Fruit fly (Drosophila melanogaster) Kc167 (cell line): ENCODE data around the gene Ptx1.

Experiments used
- Myc ChIP-seq: fragments of >200 bp; optimal IDR thresholded peaks from 2 replicates; lab custom pipeline; 2017; ENCODE audit warnings: missing external identifiers
- Sin3A ChIP-seq: fragments of >200 bp; optimal IDR thresholded peaks from 2 replicates; lab custom pipeline; 2018; ENCODE audit warnings: missing external identifiers
- h ChIP-seq: fragments of >200 bp; optimal IDR thresholded peaks from 3 replicates; lab custom pipeline; 2018; ENCODE audit warnings: missing external identifiers
- insv ChIP-seq: fragments of >200 bp; optimal IDR thresholded peaks from 3 replicates; lab custom pipeline; 2018; ENCODE audit warnings: missing external identifiers
- psq ChIP-seq: fragments of >200 bp; optimal IDR thresholded peaks from 2 replicates; lab custom pipeline; 2017; ENCODE audit warnings: missing external identifiers
- ttk ChIP-seq: sonication (Bioruptor generic); optimal IDR thresholded peaks from 2 replicates; lab custom pipeline; 2017; ENCODE audit warnings: missing external identifiers

Gene Ptx1

dm6 chr3R:30880024-30880423, 32.5 kb upstream of the Ptx1 start:
- TF ChIP-seq psq (lab: Kevin White, UChicago) (no peak), ttk (lab: Kevin White, UChicago) (no peak), insv (lab: Kevin White, UChicago) (no peak), Sin3A (lab: Kevin White, UChicago) (no peak), h (lab: Kevin White, UChicago) (no peak), Myc (no peak)

- TF ChIP-seq insv (lab: Kevin White, UChicago) (no peak), h (lab: Kevin White, UChicago) (no peak), Myc (no peak), ttk (lab: Kevin White, UChicago) (no peak), Sin3A (lab: Kevin White, UChicago) (no peak), psq (lab: Kevin White, UChicago) (no peak)
Observed at dm6 chr3R:30880894-30881293, 31.7 kb upstream of the Ptx1 start, which contains the start of gene CG12071. Gene CG12071 (minus strand): TSS chr3R:30881027.

- TF ChIP-seq ttk (lab: Kevin White, UChicago): no peak
Observed at dm6 chr3R:30883403-30883802, 29.2 kb upstream of the Ptx1 start, which contains the start of gene CG15547. Gene CG15547 (minus strand): TSS chr3R:30883503.

- TF ChIP-seq h (lab: Kevin White, UChicago): no peak
- TF ChIP-seq Myc: no peak
- TF ChIP-seq psq (lab: Kevin White, UChicago): no peak
- TF ChIP-seq ttk (lab: Kevin White, UChicago): no peak
- no peak for TF ChIP-seq Sin3A (lab: Kevin White, UChicago)
- TF ChIP-seq insv (lab: Kevin White, UChicago): no peak
Observed at dm6 chr3R:30886850-30887249, 25.7 kb upstream of the Ptx1 start.

- TF ChIP-seq Sin3A (lab: Kevin White, UChicago): no peak
- no peak for TF ChIP-seq Myc
- no peak for TF ChIP-seq h (lab: Kevin White, UChicago)
- no peak for TF ChIP-seq insv (lab: Kevin White, UChicago)
- TF ChIP-seq ttk (lab: Kevin White, UChicago): no peak
Observed at dm6 chr3R:30887302-30887701, 25.3 kb upstream of the Ptx1 start.

- TF ChIP-seq Myc (no peak), insv (lab: Kevin White, UChicago) (no peak), h (lab: Kevin White, UChicago) (no peak), ttk (lab: Kevin White, UChicago) (no peak), Sin3A (lab: Kevin White, UChicago) (no peak), psq (lab: Kevin White, UChicago) (no peak)
Observed at dm6 chr3R:30887711-30888549, 24.6 kb upstream of the Ptx1 start.

dm6 chr3R:30888550-30889259, 23.8 kb upstream of the Ptx1 start, which contains the start of gene Sap-r:
Gene Sap-r (minus strand): TSS chr3R:30889062.
- TF ChIP-seq Sin3A (lab: Kevin White, UChicago): no peak
- no peak for TF ChIP-seq psq (lab: Kevin White, UChicago)
- no peak for TF ChIP-seq Myc
- no peak for TF ChIP-seq insv (lab: Kevin White, UChicago)
- TF ChIP-seq h (lab: Kevin White, UChicago): no peak
- no peak for TF ChIP-seq ttk (lab: Kevin White, UChicago)

- TF ChIP-seq Myc (no peak), Sin3A (lab: Kevin White, UChicago) (no peak), h (lab: Kevin White, UChicago) (no peak), ttk (lab: Kevin White, UChicago) (no peak)
Observed at dm6 chr3R:30890045-30890444, 22.5 kb upstream of the Ptx1 start.

dm6 chr3R:30893738-30894137, 18.8 kb upstream of the Ptx1 start, which contains the start of gene Cyp4c3:
Gene Cyp4c3 (plus strand): TSS chr3R:30894038.
- no peak for TF ChIP-seq psq (lab: Kevin White, UChicago)
- no peak for TF ChIP-seq h (lab: Kevin White, UChicago)
- no peak for TF ChIP-seq Sin3A (lab: Kevin White, UChicago)
- no peak for TF ChIP-seq Myc
- TF ChIP-seq ttk (lab: Kevin White, UChicago): no peak
- TF ChIP-seq insv (lab: Kevin White, UChicago): no peak

- TF ChIP-seq ttk (lab: Kevin White, UChicago) (no peak), insv (lab: Kevin White, UChicago) (no peak), Myc (no peak), psq (lab: Kevin White, UChicago) (no peak), Sin3A (lab: Kevin White, UChicago) (no peak), h (lab: Kevin White, UChicago) (no peak)
Observed at dm6 chr3R:30902061-30902460, 10.5 kb upstream of the Ptx1 start, which contains the start of gene CG33483. Gene CG33483 (minus strand): TSS chr3R:30902161.

- TF ChIP-seq ttk (lab: Kevin White, UChicago) (no peak), Sin3A (lab: Kevin White, UChicago) (no peak), h (lab: Kevin White, UChicago) (no peak)
Observed at dm6 chr3R:30903994-30904393, 8.6 kb upstream of the Ptx1 start.

- no peak for TF ChIP-seq Sin3A (lab: Kevin White, UChicago)
- no peak for TF ChIP-seq psq (lab: Kevin White, UChicago)
- no peak for TF ChIP-seq h (lab: Kevin White, UChicago)
- TF ChIP-seq insv (lab: Kevin White, UChicago): no peak
- no peak for TF ChIP-seq ttk (lab: Kevin White, UChicago)
- no peak for TF ChIP-seq Myc
Observed at dm6 chr3R:30909032-30909431, 3.5 kb upstream of the Ptx1 start.
